Worm (Caenorhabditis elegans) whole organism, young adult: Measurements from ENCODE around the gene exos-1.

Experiments used
- akir-1 ChIP-seq: fragments of 200-800 bp; sonication (Bioruptor generic); optimal IDR thresholded peaks from 2 replicates; lab custom pipeline; 2018; ENCODE audit warnings: mild to moderate bottlenecking, missing genetic modification characterization, moderate library complexity, missing compliant biosample characterization
- lin-40 ChIP-seq: sonication (generic microtip); optimal IDR thresholded peaks from 2 replicates; lab custom pipeline; 2016; ENCODE audit warnings: missing genetic modification characterization, mild to moderate bottlenecking, missing compliant biosample characterization, missing genotype, missing genetic modification reagents
- nhr-80 ChIP-seq: sonication (generic microtip); optimal IDR thresholded peaks from 2 replicates; lab custom pipeline; 2016; ENCODE audit warnings: missing genetic modification characterization, missing compliant biosample characterization

exos-1 gene

DNA sequence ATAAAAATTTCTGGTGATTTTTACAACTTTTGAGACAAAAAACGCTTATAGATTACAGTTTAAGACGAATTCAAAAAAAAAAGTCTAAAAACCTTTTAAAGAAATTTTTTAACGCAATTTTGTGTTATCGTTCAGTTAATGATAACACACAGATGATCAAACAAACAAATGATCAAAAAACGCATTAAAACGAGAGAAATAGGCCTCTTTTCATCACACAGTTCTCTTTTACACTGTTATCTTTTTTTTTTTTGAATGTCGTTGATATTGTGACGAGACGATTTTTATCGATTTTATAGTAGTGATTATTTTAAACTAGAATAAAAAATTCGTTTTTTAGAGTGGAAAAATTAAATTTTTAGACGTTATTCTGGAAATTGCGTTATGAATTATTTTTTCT, 50.9 kb downstream of the exos-1 start:
- peak; percentile 3 for TF ChIP-seq lin-40 (tag; lab: Kevin White, UChicago)
- TF ChIP-seq nhr-80 (tag; lab: Kevin White, UChicago): peak; percentile 59
- TF ChIP-seq akir-1 (GFP tag; lab: Kevin White, UChicago): no peak
